Worm (Caenorhabditis elegans) whole organism, L1 larva: ENCODE results near the gene manf-1.

ENCODE experiments used
- mdl-1 ChIP-seq, 2 experiments: fragments of 150-350 bp; optimal IDR thresholded peaks; 2 replicates each; lab custom pipeline; 2014 to 2017; ENCODE audit warnings: missing biosample characterization in 2 of 2, missing genetic modification characterization in 2 of 2, inconsistent platforms in 1 of 2
- nhr-237 ChIP-seq: fragments of 150-350 bp; optimal IDR thresholded peaks from 2 replicates; lab custom pipeline; 2014; ENCODE audit warnings: missing biosample characterization, missing genetic modification characterization
- snpc-4 ChIP-seq: fragments of 150-350 bp; optimal IDR thresholded peaks from 2 replicates; lab custom pipeline; 2014; ENCODE audit warnings: missing biosample characterization, missing genetic modification characterization
- zag-1 ChIP-seq: fragments of 150-350 bp; optimal IDR thresholded peaks from 2 replicates; lab custom pipeline; 2014; ENCODE audit warnings: missing biosample characterization, missing genetic modification characterization

- no peak for TF ChIP-seq zag-1 (tag; lab: Kevin White, UChicago)
- no peak for TF ChIP-seq mdl-1 (tag; optimal IDR thresholded peaks at IDR 0.05; lab: Kevin White, UChicago)
- no peak for TF ChIP-seq snpc-4
- TF ChIP-seq nhr-237: no peak
Measured at ce11 chrIV:2931228-2931627, 3.0 kb upstream of the manf-1 start, which contains the start of gene samt-1.
